Fruit fly (Drosophila melanogaster): ENCODE results near the gene TotC.
A peak's percentile ranks its signal among the peaks of the same experiment; 100 is the strongest.

Gene TotC

dm6 chr3R:20833664-20834063 is 39.1 kb upstream of the TotC start (continued):
- TF ChIP-seq vnd (GFP tag; IDR thresholded peaks at IDR 0.05; ENCODE audit: partially characterized antibody) (no peak), dmrt99B (tag; optimal IDR thresholded peaks at IDR 0.05) (peak; percentile 49), tgo (GFP tag; IDR thresholded peaks at IDR 0.05) (no peak), Doc3 (GFP tag; IDR thresholded peaks at IDR 0.05; ENCODE audit: partially characterized antibody) (no peak), crol (GFP tag; IDR thresholded peaks at IDR 0.05) (no peak), CG7556 (GFP tag; optimal IDR thresholded peaks at IDR 0.05) (no peak), tll (GFP tag; optimal IDR thresholded peaks at IDR 0.05) (no peak), CG1024 (GFP tag; IDR thresholded peaks at IDR 0.05) (no peak), CG7786 (GFP tag; optimal IDR thresholded peaks at IDR 0.05) (no peak), h (optimal IDR thresholded peaks at IDR 0.05) (no peak), CG7271 (tag; optimal IDR thresholded peaks at IDR 0.05) (no peak), Fer1 (GFP tag; optimal IDR thresholded peaks at IDR 0.05) (no peak), grau (tag; optimal IDR thresholded peaks at IDR 0.05) (peak; percentile 22), hb (GFP tag; IDR thresholded peaks at IDR 0.05; ENCODE audit: partially characterized antibody) (no peak), twi (tag; optimal IDR thresholded peaks at IDR 0.05) (no peak), CG3163 (GFP tag; optimal IDR thresholded peaks at IDR 0.05) (no peak), CG30020 (tag; optimal IDR thresholded peaks at IDR 0.05) (no peak), CG10366 (GFP tag; IDR thresholded peaks at IDR 0.05) (peak; percentile 43), Max (GFP tag; optimal IDR thresholded peaks at IDR 0.05) (no peak), CG11398 (GFP tag; optimal IDR thresholded peaks at IDR 0.05) (no peak), dm (GFP tag; optimal IDR thresholded peaks at IDR 0.05) (no peak), CG32532 (GFP tag; IDR thresholded peaks at IDR 0.05) (no peak), pros (GFP tag; optimal IDR thresholded peaks at IDR 0.05) (no peak), CG10321 (GFP tag; IDR thresholded peaks at IDR 0.05) (no peak), Med (GFP tag) (peak; percentile 41), CG8089 (GFP tag; optimal IDR thresholded peaks at IDR 0.05) (no peak), vvl (GFP tag; IDR thresholded peaks at IDR 0.05) (peak; percentile 35; the same call in 1 of the 2 replicates), CG31365 (tag; optimal IDR thresholded peaks at IDR 0.05) (no peak), CG17829 (tag; optimal IDR thresholded peaks at IDR 0.05) (no peak), HLH54F (GFP tag; optimal IDR thresholded peaks at IDR 0.05) (no peak), Gsc (GFP tag; IDR thresholded peaks at IDR 0.05) (no peak), BEAF-32 (GFP tag; optimal IDR thresholded peaks at IDR 0.05) (no peak), CTCF (GFP tag; optimal IDR thresholded peaks at IDR 0.05) (no peak), CG30431 (GFP tag; optimal IDR thresholded peaks at IDR 0.05) (no peak), hbn (GFP tag; IDR thresholded peaks at IDR 0.05; ENCODE audit: partially characterized antibody) (no peak), CG30403 (GFP tag; optimal IDR thresholded peaks at IDR 0.05) (peak; percentile 19), CG6854 (GFP tag; optimal IDR thresholded peaks at IDR 0.05) (peak; percentile 25), Hmr (GFP tag; optimal IDR thresholded peaks at IDR 0.05) (no peak), CG7745 (tag; optimal IDR thresholded peaks at IDR 0.05) (no peak), Optix (GFP tag; IDR thresholded peaks at IDR 0.05) (no peak), Rfx (GFP tag; IDR thresholded peaks at IDR 0.05) (no peak; the same call in 1 of the 2 replicates), HmgZ (tag; optimal IDR thresholded peaks at IDR 0.05) (no peak), bowl (GFP tag; IDR thresholded peaks at IDR 0.05) (no peak), sob (GFP tag; IDR thresholded peaks at IDR 0.05) (no peak), ranshi (GFP tag; IDR thresholded peaks at IDR 0.05) (no peak), NFAT (GFP tag; IDR thresholded peaks at IDR 0.05) (no peak), B-H2 (GFP tag; optimal IDR thresholded peaks at IDR 0.05) (no peak), Sox100B (GFP tag; optimal IDR thresholded peaks at IDR 0.05) (no peak), Hr51 (GFP tag; optimal IDR thresholded peaks at IDR 0.05) (peak in 1 of 2 experiments; percentile 29), ase (GFP tag; IDR thresholded peaks at IDR 0.05) (no peak), Bdp1 (GFP tag; optimal IDR thresholded peaks at IDR 0.05) (no peak), CG18619 (GFP tag; optimal IDR thresholded peaks at IDR 0.05) (no peak), CG11695 (GFP tag; IDR thresholded peaks at IDR 0.05) (0 out of 3 replicates have a peak, but pooled peaks have one; percentile 28)

All from whole organism, embryonic.